Worm (Caenorhabditis elegans) whole organism, late embryonic: ENCODE data around the gene clc-3.
A peak's percentile ranks its signal among the peaks of the same experiment; 100 is the strongest.

Experiments used
- F13H6.1 ChIP-seq: sonication (generic microtip); optimal IDR thresholded peaks from 2 replicates; lab custom pipeline; 2016; ENCODE audit warnings: missing genetic modification characterization, missing compliant biosample characterization
- ceh-14 ChIP-seq: sonication (generic microtip); optimal IDR thresholded peaks from 2 replicates; lab custom pipeline; 2016; ENCODE audit warnings: missing genotype, missing genetic modification characterization, missing compliant biosample characterization
- ceh-6 ChIP-seq: fragments of 200-800 bp; sonication (Bioruptor generic); optimal IDR thresholded peaks from 2 replicates; lab custom pipeline; 2018; ENCODE audit warnings: mild to moderate bottlenecking, missing genetic modification characterization, missing compliant biosample characterization
- che-1 ChIP-seq: sonication (generic microtip); optimal IDR thresholded peaks from 2 replicates; lab custom pipeline; 2016; ENCODE audit warnings: mild to moderate bottlenecking, missing genetic modification characterization, missing compliant biosample characterization
- eyg-1 ChIP-seq: sonication (generic microtip); optimal IDR thresholded peaks from 2 replicates; lab custom pipeline; 2016; ENCODE audit warnings: missing genotype, missing genetic modification characterization, missing compliant biosample characterization
- fkh-6 ChIP-seq: sonication (generic microtip); optimal IDR thresholded peaks from 2 replicates; lab custom pipeline; 2016; ENCODE audit warnings: missing genetic modification characterization, missing compliant biosample characterization
- hlh-30 ChIP-seq: sonication (generic microtip); optimal IDR thresholded peaks from 2 replicates; lab custom pipeline; 2017; ENCODE audit warnings: antibody characterized with exemption, missing genetic modification characterization, missing compliant biosample characterization; ENCODE audit not compliant: insufficient read depth
- mec-3 ChIP-seq: sonication (generic microtip); optimal IDR thresholded peaks from 2 replicates; lab custom pipeline; 2016; ENCODE audit warnings: borderline replicate concordance, missing genetic modification characterization, missing compliant biosample characterization
- nfya-1 ChIP-seq: sonication (generic microtip); optimal IDR thresholded peaks from 2 replicates; lab custom pipeline; 2017; ENCODE audit warnings: missing genetic modification characterization, mild to moderate bottlenecking, missing compliant biosample characterization, antibody characterized with exemption, moderate library complexity
- pha-4 ChIP-seq: fragments of 150-350 bp; optimal IDR thresholded peaks from 2 replicates; lab custom pipeline; 2018; ENCODE audit warnings: missing biosample characterization, missing genetic modification reagents, missing genetic modification characterization
- ttx-3 ChIP-seq: sonication (generic microtip); optimal IDR thresholded peaks from 2 replicates; lab custom pipeline; 2016; ENCODE audit warnings: missing genetic modification reagents, missing genetic modification characterization, missing compliant biosample characterization
- unc-3 ChIP-seq, 2 experiments: fragments of 200-800 bp in 1 of 2; sonication (Bioruptor generic) in 1 of 2; sonication (generic microtip) in 1 of 2; conservative IDR thresholded peaks in 1 of 2; optimal IDR thresholded peaks in 1 of 2; 2 replicates each; pipeline versions ENCODE4 v1.3.6 to Lab custom; 2016 to 2022; ENCODE audit warnings: missing compliant biosample characterization in 2 of 2, missing genetic modification characterization in 2 of 2, missing genetic modification reagents in 1 of 2

DNA sequence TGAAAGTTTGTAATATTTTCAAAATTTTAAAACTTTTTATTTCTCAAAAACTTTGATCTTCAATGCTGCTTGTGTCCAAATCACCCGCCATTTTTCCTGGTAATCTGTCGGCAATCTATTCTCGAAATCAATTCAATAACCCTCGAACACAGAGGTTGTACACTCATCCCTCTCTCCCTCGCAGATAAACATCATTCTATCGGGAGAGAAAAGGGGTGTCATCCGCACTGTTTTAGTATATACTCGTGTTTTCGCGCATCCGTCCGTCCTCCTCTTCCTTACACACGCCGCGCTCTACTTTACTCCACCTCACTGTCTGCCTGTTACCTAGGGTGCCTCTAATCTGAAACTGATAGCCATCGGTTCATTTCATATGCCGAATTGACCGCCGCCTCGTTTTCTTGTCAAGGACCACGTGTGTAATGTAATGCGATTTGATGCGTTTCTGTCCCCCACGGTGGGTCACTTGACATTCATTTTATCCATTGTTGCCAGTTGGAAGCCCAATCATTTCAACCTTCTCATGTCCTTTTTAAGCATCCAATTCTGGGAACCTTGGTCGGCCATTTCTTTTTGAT lies 30.8 kb downstream of the clc-3 start:
- TF ChIP-seq pha-4 (tag; lab: Kevin White, UChicago) (no peak), fkh-6 (tag; lab: Kevin White, UChicago) (peak; percentile 18), ceh-6 (GFP tag; lab: Kevin White, UChicago) (no peak), hlh-30 (no peak), ceh-14 (tag; lab: Kevin White, UChicago) (no peak), che-1 (tag; lab: Kevin White, UChicago) (no peak), eyg-1 (tag; lab: Kevin White, UChicago) (no peak), ttx-3 (tag; lab: Kevin White, UChicago) (no peak), mec-3 (tag; lab: Kevin White, UChicago) (no peak), unc-3 (GFP tag; conservative IDR thresholded peaks at IDR 0.05; lab: Robert Waterston, UW) (no peak), unc-3 (tag; optimal IDR thresholded peaks at IDR 0.05; lab: Kevin White, UChicago) (no peak), nfya-1 (no peak), F13H6.1 (tag; lab: Kevin White, UChicago) (no peak)
